Fruit fly (Drosophila melanogaster): ENCODE data around the gene CG7368.

Gene CG7368

dm6 chr3L:11555662-11556460, 41.1 kb upstream of the CG7368 start (continued):
- TF ChIP-seq al (GFP tag; IDR thresholded peaks at IDR 0.05) (no peak), tna (GFP tag; IDR thresholded peaks at IDR 0.05; ENCODE audit: partially characterized antibody) (no peak), lilli (GFP tag; optimal IDR thresholded peaks at IDR 0.05) (peak; percentile 44), CG14014 (GFP tag; IDR thresholded peaks at IDR 0.05) (peak; percentile 30; the same call in 1 of the 2 replicates), Hmr (GFP tag; optimal IDR thresholded peaks at IDR 0.05) (peak; percentile 72), twi (tag; optimal IDR thresholded peaks at IDR 0.05) (peak; percentile 54), luna (GFP tag; optimal IDR thresholded peaks at IDR 0.05) (no peak), tup (GFP tag; optimal IDR thresholded peaks at IDR 0.05) (no peak), aop (GFP tag; IDR thresholded peaks at IDR 0.05) (0 out of 2 replicates have a peak, but pooled peaks have one; percentile 42), Dp (GFP tag; optimal IDR thresholded peaks at IDR 0.05) (no peak), CG18599 (GFP tag; optimal IDR thresholded peaks at IDR 0.05) (peak; percentile 76), bcd (GFP tag; optimal IDR thresholded peaks at IDR 0.05) (peak; percentile 58), wdn (GFP tag; IDR thresholded peaks at IDR 0.05) (peak; percentile 46; the same call in 1 of the 2 replicates), ATbp (GFP tag; optimal IDR thresholded peaks at IDR 0.05) (peak; percentile 38), E2f2 (GFP tag; IDR thresholded peaks at IDR 0.05) (peak; percentile 36; the same call in 1 of the 2 replicates), CG2202 (tag; optimal IDR thresholded peaks at IDR 0.05) (peak; percentile 63), D19A (tag; optimal IDR thresholded peaks at IDR 0.05) (peak; percentile 78), ERR (GFP tag; optimal IDR thresholded peaks at IDR 0.05) (peak; percentile 24), CG9797 (GFP tag; optimal IDR thresholded peaks at IDR 0.05) (no peak), hkb (optimal IDR thresholded peaks at IDR 0.05) (no peak), hkb (GFP tag; IDR thresholded peaks at IDR 0.05) (0 out of 2 replicates have a peak, but pooled peaks have one; percentile 28), Usf (GFP tag; optimal IDR thresholded peaks at IDR 0.05) (no peak), BEAF-32 (GFP tag; optimal IDR thresholded peaks at IDR 0.05) (no peak), sim (GFP tag; IDR thresholded peaks at IDR 0.05) (no peak), croc (GFP tag; conservative IDR thresholded peaks at IDR 0.05) (no peak; the same call in 1 of the 3 replicates), CG7556 (GFP tag; optimal IDR thresholded peaks at IDR 0.05) (peak; percentile 84), CG6813 (GFP tag; optimal IDR thresholded peaks at IDR 0.05) (peak; percentile 47), maf-S (GFP tag; optimal IDR thresholded peaks at IDR 0.05) (peak; percentile 39), tgo (GFP tag; IDR thresholded peaks at IDR 0.05) (peak; percentile 53; the same call in 2 of the 3 replicates), grau (tag; optimal IDR thresholded peaks at IDR 0.05) (peak; percentile 88), CG11085 (GFP tag; IDR thresholded peaks at IDR 0.05) (no peak), chif (GFP tag; optimal IDR thresholded peaks at IDR 0.05) (peak; percentile 51 to 62), CkIIα-i1 (GFP tag; IDR thresholded peaks at IDR 0.05) (no peak), CG2129 (GFP tag; IDR thresholded peaks at IDR 0.05; ENCODE audit: partially characterized antibody) (no peak), CG13894 (tag; optimal IDR thresholded peaks at IDR 0.05) (peak; percentile 59), CG13296 (GFP tag; optimal IDR thresholded peaks at IDR 0.05) (peak; percentile 74), CG3163 (GFP tag; optimal IDR thresholded peaks at IDR 0.05) (no peak), Hr51 (GFP tag; optimal IDR thresholded peaks at IDR 0.05) (peak in 1 of 2 experiments; percentile 87), Hr39 (optimal IDR thresholded peaks at IDR 0.05) (no peak), CG8944 (GFP tag; optimal IDR thresholded peaks at IDR 0.05) (peak; percentile 16), CG2199 (GFP tag; IDR thresholded peaks at IDR 0.05) (no peak), toy (GFP tag; IDR thresholded peaks at IDR 0.05) (no peak), Aef1 (GFP tag; IDR thresholded peaks at IDR 0.05) (0 out of 3 replicates have a peak, but pooled peaks have one; percentile 36), prd (optimal IDR thresholded peaks at IDR 0.05) (no peak), prd (GFP tag; IDR thresholded peaks at IDR 0.05) (peak; percentile 70; the same call in 2 of the 3 replicates), Side (GFP tag; optimal IDR thresholded peaks at IDR 0.05) (peak; percentile 20), Oli (tag; optimal IDR thresholded peaks at IDR 0.05) (peak; percentile 77), mam (GFP tag; optimal IDR thresholded peaks at IDR 0.05) (peak; percentile 44), run (tag; optimal IDR thresholded peaks at IDR 0.05) (peak; percentile 46)

Data from whole organism, embryonic.